Worm (Caenorhabditis elegans) whole organism, L4/young adult: Measurements from ENCODE around the gene acl-1.

Experiments
- dao-5 ChIP-seq: sonication (generic microtip); optimal IDR thresholded peaks from 2 replicates; lab custom pipeline; 2016; ENCODE audit warnings: missing genotype, missing genetic modification characterization, moderate library complexity, missing compliant biosample characterization
- him-1 ChIP-seq: sonication (generic microtip); optimal IDR thresholded peaks from 2 replicates; lab custom pipeline; 2016; ENCODE audit warnings: missing genotype, missing genetic modification reagents, missing genetic modification characterization, missing compliant biosample characterization

DNA sequence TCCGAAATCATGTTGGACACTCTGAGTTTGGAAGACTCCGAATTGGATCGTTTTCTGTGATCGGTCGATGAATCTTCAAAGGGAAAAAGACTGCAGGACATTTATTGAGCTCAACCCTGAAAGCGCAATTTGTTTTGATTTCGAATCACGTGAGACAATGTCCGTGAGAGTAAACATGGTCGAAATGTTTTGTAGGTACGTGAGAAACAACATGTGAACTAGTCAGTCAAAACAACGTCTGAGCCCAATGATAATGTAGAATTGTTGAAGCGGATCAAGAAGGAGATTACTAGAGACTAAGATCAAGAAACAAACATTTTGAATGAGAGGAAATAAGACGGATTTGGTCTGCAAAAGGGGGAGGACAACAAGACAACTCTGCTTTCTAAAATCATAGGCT, 45.6 kb upstream of the acl-1 start, which contains the start of gene Y7A5A.7:
- no peak for TF ChIP-seq him-1
- no peak for TF ChIP-seq dao-5 (tag; lab: Kevin White, UChicago)
